Worm (Caenorhabditis elegans) whole organism, L2 larva: ENCODE data around the gene ZK418.11.

Source experiments
- C34F6.9 ChIP-seq: fragments of 150-350 bp; optimal IDR thresholded peaks from 2 replicates; lab custom pipeline; 2014; ENCODE audit warnings: missing biosample characterization, missing genetic modification characterization
- F13H6.1 ChIP-seq: sonication (generic microtip); optimal IDR thresholded peaks from 2 replicates; lab custom pipeline; 2016; ENCODE audit warnings: missing genetic modification characterization, missing compliant biosample characterization
- ZK546.5 ChIP-seq: sonication (generic microtip); optimal IDR thresholded peaks from 2 replicates; lab custom pipeline; 2017; ENCODE audit warnings: missing biosample characterization, missing genetic modification characterization
- alr-1 ChIP-seq: fragments of 150-350 bp; optimal IDR thresholded peaks from 2 replicates; lab custom pipeline; 2014; ENCODE audit warnings: missing biosample characterization, missing genetic modification characterization
- blmp-1 ChIP-seq: sonication (generic microtip); optimal IDR thresholded peaks from 2 replicates; lab custom pipeline; 2017; ENCODE audit warnings: missing genetic modification characterization, mild to moderate bottlenecking, missing compliant biosample characterization, antibody characterized with exemption, moderate library complexity; ENCODE audit not compliant: insufficient read depth
- crh-2 ChIP-seq: sonication (generic microtip); optimal IDR thresholded peaks from 2 replicates; lab custom pipeline; 2017; ENCODE audit warnings: missing biosample characterization, missing genetic modification characterization
- dmd-4 ChIP-seq: sonication (generic microtip); optimal IDR thresholded peaks from 2 replicates; lab custom pipeline; 2017; ENCODE audit warnings: missing biosample characterization, missing genetic modification characterization
- egl-27 ChIP-seq: sonication (generic microtip); optimal IDR thresholded peaks from 3 replicates; lab custom pipeline; 2017; ENCODE audit warnings: missing biosample characterization, missing genetic modification reagents, missing genetic modification characterization
- elt-1 ChIP-seq: fragments of 150-350 bp; optimal IDR thresholded peaks from 2 replicates; lab custom pipeline; 2014; ENCODE audit warnings: missing biosample characterization, missing genetic modification characterization
- elt-3 ChIP-seq: sonication (generic microtip); optimal IDR thresholded peaks from 2 replicates; lab custom pipeline; 2017; ENCODE audit warnings: missing biosample characterization, missing genetic modification characterization
- fos-1 ChIP-seq: fragments of 150-350 bp; optimal IDR thresholded peaks from 2 replicates; lab custom pipeline; 2014; ENCODE audit warnings: missing biosample characterization, missing genetic modification characterization
- gmeb-1 ChIP-seq: fragments of 150-350 bp; optimal IDR thresholded peaks from 2 replicates; lab custom pipeline; 2014; ENCODE audit warnings: missing biosample characterization, missing genetic modification characterization
- lin-11 ChIP-seq: fragments of 150-350 bp; sonication (generic microtip); optimal IDR thresholded peaks from 2 replicates; lab custom pipeline; 2014; ENCODE audit warnings: missing biosample characterization, missing genetic modification characterization, inconsistent platforms, mixed read lengths
- lin-39 ChIP-seq: fragments of 150-350 bp; optimal IDR thresholded peaks from 2 replicates; lab custom pipeline; 2014; ENCODE audit warnings: missing biosample characterization, missing genetic modification reagents, missing genetic modification characterization
- lsy-2 ChIP-seq, 2 experiments: fragments of 150-350 bp in 1 of 2; sonication (generic microtip) in 1 of 2; optimal IDR thresholded peaks; 2 replicates each; lab custom pipeline; 2014 to 2017; ENCODE audit warnings: missing biosample characterization in 2 of 2, missing genetic modification characterization in 2 of 2
- mab-5 ChIP-seq: fragments of 150-350 bp; optimal IDR thresholded peaks from 2 replicates; lab custom pipeline; 2014; ENCODE audit warnings: missing biosample characterization, missing genetic modification characterization
- nhr-10 ChIP-seq: sonication (generic microtip); optimal IDR thresholded peaks from 2 replicates; lab custom pipeline; 2017; ENCODE audit warnings: missing biosample characterization, missing genetic modification characterization
- nhr-129 ChIP-seq: fragments of 150-350 bp; optimal IDR thresholded peaks from 2 replicates; lab custom pipeline; 2014; ENCODE audit warnings: missing biosample characterization, missing genetic modification characterization
- nhr-21 ChIP-seq: fragments of 150-350 bp; optimal IDR thresholded peaks from 2 replicates; lab custom pipeline; 2014; ENCODE audit warnings: missing biosample characterization, missing genetic modification characterization
- nhr-23 ChIP-seq: fragments of 150-350 bp; optimal IDR thresholded peaks from 2 replicates; lab custom pipeline; 2014; ENCODE audit warnings: missing biosample characterization, missing genetic modification reagents, missing genetic modification characterization
- nhr-25 ChIP-seq: fragments of 150-350 bp; sonication (generic microtip); optimal IDR thresholded peaks from 3 replicates; lab custom pipeline; 2014; ENCODE audit warnings: missing biosample characterization, missing genetic modification characterization
- nhr-6 ChIP-seq: fragments of 150-350 bp; optimal IDR thresholded peaks from 2 replicates; lab custom pipeline; 2014; ENCODE audit warnings: missing biosample characterization, missing genetic modification characterization
- sem-4 ChIP-seq: fragments of 150-350 bp; optimal IDR thresholded peaks from 2 replicates; lab custom pipeline; 2014; ENCODE audit warnings: missing biosample characterization, missing genetic modification reagents, missing genetic modification characterization
- skn-1 ChIP-seq: sonication (generic microtip); optimal IDR thresholded peaks from 2 replicates; lab custom pipeline; 2017; ENCODE audit warnings: missing biosample characterization, missing genetic modification characterization
- sma-3 ChIP-seq: sonication (generic microtip); optimal IDR thresholded peaks from 2 replicates; lab custom pipeline; 2016; ENCODE audit warnings: missing genetic modification reagents, missing genetic modification characterization, missing compliant biosample characterization
- sma-9 ChIP-seq, 2 experiments: fragments of 150-350 bp in 1 of 2; sonication (generic microtip) in 1 of 2; optimal IDR thresholded peaks; 2 replicates each; lab custom pipeline; 2014 to 2016; ENCODE audit warnings: missing genetic modification characterization in 2 of 2, mild to moderate bottlenecking in 1 of 2, missing biosample characterization in 1 of 2, missing compliant biosample characterization in 1 of 2, missing genetic modification reagents in 1 of 2, moderate library complexity in 1 of 2
- unc-55 ChIP-seq: fragments of 150-350 bp; sonication (generic microtip); optimal IDR thresholded peaks from 3 replicates; lab custom pipeline; 2014; ENCODE audit warnings: missing biosample characterization, missing genetic modification reagents, missing genetic modification characterization
- unc-62 ChIP-seq: fragments of 150-350 bp; optimal IDR thresholded peaks from 2 replicates; lab custom pipeline; 2014; ENCODE audit warnings: missing biosample characterization, missing genetic modification reagents, missing genetic modification characterization
- zag-1 ChIP-seq: fragments of 150-350 bp; optimal IDR thresholded peaks from 2 replicates; lab custom pipeline; 2014; ENCODE audit warnings: missing biosample characterization, missing genetic modification characterization
- ztf-1 ChIP-seq: fragments of 200-800 bp; sonication (Bioruptor generic); conservative IDR thresholded peaks from 2 replicates; pipeline ENCODE4 v1.3.6; 2022; ENCODE audit warnings: missing genetic modification characterization, missing compliant biosample characterization
- ztf-4 ChIP-seq: fragments of 150-350 bp; optimal IDR thresholded peaks from 2 replicates; lab custom pipeline; 2014; ENCODE audit warnings: missing biosample characterization, missing genetic modification characterization

Gene ZK418.11

DNA sequence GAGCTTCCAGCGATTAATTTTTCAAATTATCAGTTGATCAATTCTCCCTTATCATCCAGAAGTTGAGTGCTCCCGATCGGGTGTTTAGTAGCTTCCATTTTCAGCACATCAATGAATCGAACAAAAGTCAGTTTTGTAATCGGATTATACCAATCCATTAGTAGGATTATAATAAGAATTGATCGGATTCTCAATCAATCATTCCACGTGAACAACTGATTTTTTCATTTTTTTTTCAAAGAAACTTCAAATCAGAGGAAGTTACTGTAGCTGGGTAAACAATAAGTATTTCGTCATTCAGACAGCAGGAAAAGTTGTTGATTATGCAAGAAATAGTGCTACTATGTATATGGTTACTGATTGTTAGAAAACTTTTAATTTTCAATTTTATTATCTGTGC is 6.8 kb downstream of the ZK418.11 start:
- TF ChIP-seq sem-4 (tag; lab: Kevin White, UChicago) (no peak), fos-1 (tag; lab: Kevin White, UChicago) (peak; percentile 43)

DNA sequence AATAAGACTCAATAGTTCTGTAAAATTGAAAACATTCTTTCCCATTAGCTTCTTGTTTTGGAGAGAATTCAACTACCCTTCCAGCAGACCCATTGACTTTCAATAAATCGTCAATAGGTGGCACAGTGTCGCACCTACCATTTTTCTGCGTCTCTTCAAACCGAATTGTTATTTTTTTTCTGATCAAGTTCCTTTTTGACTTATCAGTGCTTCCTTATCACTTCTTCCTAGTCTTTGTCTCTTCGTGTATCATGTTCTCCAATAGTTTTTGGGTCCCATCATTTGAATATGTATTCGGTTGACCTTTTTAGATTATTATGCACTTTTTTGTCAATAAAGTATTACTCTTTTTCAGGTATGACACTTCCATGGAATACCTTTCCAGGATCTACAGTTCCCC is 7.9 kb downstream of the ZK418.11 start, which contains the start of gene odd-1:
odd-1 (plus strand) TSS at position 349 of the 400 bp plus-strand sequence.
- TF ChIP-seq unc-62 (GFP tag; lab: Kevin White, UChicago) (no peak), elt-3 (tag; lab: Kevin White, UChicago) (no peak), F13H6.1 (tag; lab: Kevin White, UChicago) (no peak), fos-1 (tag; lab: Kevin White, UChicago) (peak; percentile 28), lin-39 (tag; lab: Kevin White, UChicago) (no peak)

DNA sequence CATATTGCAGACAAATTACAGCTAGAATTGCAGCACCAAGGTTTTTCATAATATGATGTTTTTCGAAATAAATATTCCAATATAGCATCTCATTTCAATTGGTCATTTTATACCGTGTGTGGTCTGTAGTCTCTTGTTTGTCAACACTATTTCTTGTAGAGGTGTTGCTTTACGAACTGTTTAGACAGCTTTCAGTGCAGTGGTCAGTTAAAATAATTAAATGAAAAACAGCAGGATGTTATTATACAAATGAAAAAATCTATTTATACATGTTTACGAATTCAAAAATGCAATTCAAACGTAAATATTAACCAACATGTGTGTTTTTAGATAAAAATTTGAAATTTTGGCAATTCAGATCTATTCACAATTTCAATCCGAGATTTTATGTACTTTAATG is 11.7 kb downstream of the ZK418.11 start, which contains the start of gene B0280.7:
B0280.7 (minus strand) TSS at position 101 of the 400 bp plus-strand sequence.
- no peak for TF ChIP-seq dmd-4 (tag; lab: Kevin White, UChicago)
- no peak for TF ChIP-seq nhr-23 (tag; lab: Kevin White, UChicago)
- TF ChIP-seq nhr-25 (tag; lab: Kevin White, UChicago), result peak; percentile 9
- TF ChIP-seq nhr-10, result no peak
- no peak for TF ChIP-seq unc-55
- TF ChIP-seq, all 48 proteins: peak for 1

DNA sequence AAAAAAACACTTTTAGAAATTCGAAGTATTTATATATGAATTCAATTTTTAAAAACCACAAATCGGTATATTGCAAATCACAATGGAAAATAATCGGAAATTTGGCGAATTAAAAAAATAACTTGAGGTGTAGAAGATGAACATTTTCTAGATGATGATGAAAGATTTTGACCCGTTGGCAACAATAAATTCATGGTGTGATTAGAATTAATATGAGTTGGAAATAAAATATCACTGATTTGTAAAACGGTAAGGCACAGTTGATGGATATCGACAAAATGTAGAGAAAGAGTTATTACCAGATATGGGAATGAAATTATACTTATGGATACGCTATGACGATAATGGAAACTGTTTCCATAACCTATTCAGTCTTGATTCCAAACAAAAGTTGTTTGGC is 12.2 kb downstream of the ZK418.11 start:
- TF ChIP-seq egl-27 (tag; lab: Kevin White, UChicago) (no peak), sma-9 (GFP tag; optimal IDR thresholded peaks at IDR 0.05; lab: Kevin White, UChicago) (no peak), sma-9 (tag; optimal IDR thresholded peaks at IDR 0.05; lab: Kevin White, UChicago) (no peak), nhr-129 (tag; lab: Kevin White, UChicago) (no peak), lsy-2 (tag; optimal IDR thresholded peaks at IDR 0.05; lab: Kevin White, UChicago) (no peak), elt-1 (tag; lab: Kevin White, UChicago) (no peak), lin-11 (no peak), F13H6.1 (tag; lab: Kevin White, UChicago) (no peak), mab-5 (tag; lab: Kevin White, UChicago) (no peak), nhr-6 (tag; lab: Kevin White, UChicago) (no peak), ZK546.5 (tag; lab: Kevin White, UChicago) (no peak), blmp-1 (tag; lab: Kevin White, UChicago) (no peak), gmeb-1 (tag; lab: Kevin White, UChicago) (no peak), nhr-21 (tag; lab: Kevin White, UChicago) (no peak), zag-1 (tag; lab: Kevin White, UChicago) (no peak), alr-1 (tag; lab: Kevin White, UChicago) (no peak), ztf-1 (GFP tag; lab: Robert Waterston, UW) (no peak), C34F6.9 (tag; lab: Kevin White, UChicago) (no peak), crh-2 (tag; lab: Kevin White, UChicago) (no peak), ztf-4 (tag; lab: Kevin White, UChicago) (no peak)

DNA sequence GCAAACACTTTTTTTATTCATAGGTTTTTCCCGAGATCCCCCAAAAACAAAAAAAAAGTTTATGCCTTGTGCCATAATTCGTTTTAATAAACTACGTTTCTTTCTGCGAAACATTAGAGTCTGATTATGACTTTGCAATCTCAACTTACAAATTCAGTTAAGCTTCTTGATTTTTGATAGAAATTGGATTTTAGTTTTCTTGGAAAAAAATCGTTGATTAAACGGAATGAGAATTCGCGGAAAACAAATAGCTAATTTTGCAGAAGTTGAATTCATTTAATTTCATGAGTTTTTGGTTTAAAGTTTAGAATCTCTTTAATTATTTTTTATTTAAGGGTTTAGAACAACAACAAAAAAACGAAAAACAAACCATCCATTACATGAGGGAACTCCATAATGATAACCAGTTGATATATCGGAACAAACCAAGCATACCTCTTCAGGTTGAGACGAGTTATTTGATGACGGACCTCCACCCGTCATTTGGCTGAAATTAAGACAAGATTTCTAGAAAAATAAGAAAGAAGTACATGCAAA is 14.9 kb downstream of the ZK418.11 start, which contains the start of gene nhr-10:
nhr-10 (minus strand) TSS at position 487 of the 537 bp plus-strand sequence.
- TF ChIP-seq lsy-2 (tag; optimal IDR thresholded peaks at IDR 0.05; lab: Kevin White, UChicago) (peak in 1 of 2 experiments; percentile 40), crh-2 (tag; lab: Kevin White, UChicago) (peak; percentile 11), sma-3 (GFP tag; lab: Kevin White, UChicago) (no peak), skn-1 (tag; lab: Kevin White, UChicago) (no peak), gmeb-1 (tag; lab: Kevin White, UChicago) (no peak), sma-9 (GFP tag; optimal IDR thresholded peaks at IDR 0.05; lab: Kevin White, UChicago) (peak; percentile 37), sma-9 (tag; optimal IDR thresholded peaks at IDR 0.05; lab: Kevin White, UChicago) (no peak), dmd-4 (tag; lab: Kevin White, UChicago) (peak; percentile 61), nhr-21 (tag; lab: Kevin White, UChicago) (peak; percentile 81), ztf-4 (tag; lab: Kevin White, UChicago) (peak; percentile 13)
